Worm (Caenorhabditis elegans) whole organism, mixed stage, embryonic: ENCODE measurements around the gene phf-33.

Experiments used
- M03D4.4 ChIP-seq: sonication (generic microtip); optimal IDR thresholded peaks from 2 replicates; lab custom pipeline; 2017; ENCODE audit warnings: mild to moderate bottlenecking, missing genetic modification characterization, missing compliant biosample characterization
- bed-3 ChIP-seq: fragments of 200-800 bp; sonication (Bioruptor generic); optimal IDR thresholded peaks from 3 replicates; lab custom pipeline; 2018; ENCODE audit warnings: mild to moderate bottlenecking, missing genetic modification characterization, moderate library complexity, missing compliant biosample characterization
- blmp-1 ChIP-seq: fragments of 150-350 bp; optimal IDR thresholded peaks from 2 replicates; lab custom pipeline; 2014; ENCODE audit warnings: missing biosample characterization, missing genetic modification characterization
- ceh-43 ChIP-seq: fragments of 200-800 bp; sonication (Bioruptor generic); optimal IDR thresholded peaks from 2 replicates; lab custom pipeline; 2018; ENCODE audit warnings: mild to moderate bottlenecking, missing genetic modification characterization, moderate library complexity, missing compliant biosample characterization
- ceh-83 ChIP-seq: fragments of 200-800 bp; sonication (Bioruptor generic); optimal IDR thresholded peaks from 2 replicates; lab custom pipeline; 2018; ENCODE audit warnings: mild to moderate bottlenecking, missing genetic modification characterization, missing compliant biosample characterization
- ces-1 ChIP-seq: fragments of 150-350 bp; optimal IDR thresholded peaks from 2 replicates; lab custom pipeline; 2014; ENCODE audit warnings: missing biosample characterization, missing genetic modification reagents, missing genetic modification characterization
- cnd-1 ChIP-seq: fragments of 200-800 bp; sonication (Bioruptor generic); optimal IDR thresholded peaks from 2 replicates; lab custom pipeline; 2018; ENCODE audit warnings: mild to moderate bottlenecking, missing genetic modification characterization, missing compliant biosample characterization
- drap-1 ChIP-seq: fragments of 200-800 bp; sonication (Bioruptor generic); optimal IDR thresholded peaks from 3 replicates; lab custom pipeline; 2018; ENCODE audit warnings: mild to moderate bottlenecking, missing genetic modification characterization, missing compliant biosample characterization
- elt-1 ChIP-seq: sonication (generic microtip); optimal IDR thresholded peaks from 2 replicates; lab custom pipeline; 2017; ENCODE audit warnings: missing genetic modification characterization, mild to moderate bottlenecking, missing compliant biosample characterization, antibody characterized with exemption, moderate library complexity, borderline replicate concordance; ENCODE audit not compliant: insufficient read depth
- elt-3 ChIP-seq: fragments of 150-350 bp; optimal IDR thresholded peaks from 2 replicates; lab custom pipeline; 2014; ENCODE audit warnings: missing biosample characterization, missing genetic modification characterization
- flh-1 ChIP-seq: fragments of 200-800 bp; sonication (Bioruptor generic); optimal IDR thresholded peaks from 2 replicates; lab custom pipeline; 2018; ENCODE audit warnings: mild to moderate bottlenecking, missing genetic modification characterization, moderate library complexity, missing compliant biosample characterization
- ham-2 ChIP-seq: fragments of 200-800 bp; sonication (Bioruptor generic); optimal IDR thresholded peaks from 2 replicates; lab custom pipeline; 2018; ENCODE audit warnings: mild to moderate bottlenecking, missing genetic modification characterization, missing compliant biosample characterization
- hlh-1 ChIP-seq: fragments of 150-350 bp; optimal IDR thresholded peaks from 2 replicates; lab custom pipeline; 2014; ENCODE audit warnings: missing biosample characterization, missing genetic modification reagents, missing genetic modification characterization
- lin-13 ChIP-seq: fragments of 150-350 bp; optimal IDR thresholded peaks from 2 replicates; lab custom pipeline; 2014; ENCODE audit warnings: missing biosample characterization, missing genetic modification characterization
- lin-32 ChIP-seq: fragments of 200-800 bp; sonication (Bioruptor generic); optimal IDR thresholded peaks from 2 replicates; lab custom pipeline; 2018; ENCODE audit warnings: mild to moderate bottlenecking, missing genetic modification characterization, missing compliant biosample characterization
- lsy-2 ChIP-seq: fragments of 150-350 bp; optimal IDR thresholded peaks from 2 replicates; lab custom pipeline; 2014; ENCODE audit warnings: missing biosample characterization, missing genetic modification characterization
- mab-5 ChIP-seq: fragments of 150-350 bp; optimal IDR thresholded peaks from 2 replicates; lab custom pipeline; 2014; ENCODE audit warnings: missing biosample characterization, missing genetic modification characterization
- mep-1 ChIP-seq: fragments of 150-350 bp; optimal IDR thresholded peaks from 2 replicates; lab custom pipeline; 2017; ENCODE audit warnings: missing biosample characterization, missing genetic modification reagents, missing genetic modification characterization, inconsistent platforms
- mls-2 ChIP-seq: sonication (generic microtip); optimal IDR thresholded peaks from 2 replicates; lab custom pipeline; 2016; ENCODE audit warnings: mild to moderate bottlenecking, missing genetic modification characterization, moderate library complexity, missing compliant biosample characterization
- nhr-12 ChIP-seq: fragments of 150-350 bp; optimal IDR thresholded peaks from 2 replicates; lab custom pipeline; 2014; ENCODE audit warnings: missing biosample characterization, missing genetic modification characterization
- nhr-2 ChIP-seq: fragments of 150-350 bp; optimal IDR thresholded peaks from 2 replicates; lab custom pipeline; 2014; ENCODE audit warnings: missing biosample characterization, missing genetic modification characterization
- nhr-237 ChIP-seq: fragments of 150-350 bp; optimal IDR thresholded peaks from 2 replicates; lab custom pipeline; 2014; ENCODE audit warnings: missing biosample characterization, missing genetic modification characterization
- nhr-76 ChIP-seq: sonication (generic microtip); optimal IDR thresholded peaks from 2 replicates; lab custom pipeline; 2017; ENCODE audit warnings: missing biosample characterization, missing genetic modification characterization
- pha-4 ChIP-seq: fragments of 150-350 bp; optimal IDR thresholded peaks from 2 replicates; lab custom pipeline; 2018; ENCODE audit warnings: missing biosample characterization, missing genetic modification reagents, missing genetic modification characterization
- sem-2 ChIP-seq: fragments of 200-800 bp; sonication (Bioruptor generic); optimal IDR thresholded peaks from 2 replicates; lab custom pipeline; 2018; ENCODE audit warnings: mild to moderate bottlenecking, missing genetic modification characterization, missing compliant biosample characterization
- snpc-4 ChIP-seq: fragments of 150-350 bp; optimal IDR thresholded peaks from 2 replicates; lab custom pipeline; 2014; ENCODE audit warnings: missing biosample characterization, missing genetic modification characterization
- sptf-1 ChIP-seq: sonication (generic microtip); optimal IDR thresholded peaks from 2 replicates; lab custom pipeline; 2017; ENCODE audit warnings: mild to moderate bottlenecking, missing genetic modification characterization, moderate library complexity, missing compliant biosample characterization
- tbx-8 ChIP-seq: fragments of 200-800 bp; sonication (Bioruptor generic); optimal IDR thresholded peaks from 2 replicates; lab custom pipeline; 2018; ENCODE audit warnings: mild to moderate bottlenecking, missing genetic modification characterization, moderate library complexity, missing compliant biosample characterization
- unc-39 ChIP-seq: fragments of 150-350 bp; optimal IDR thresholded peaks from 2 replicates; lab custom pipeline; 2014; ENCODE audit warnings: missing biosample characterization, missing genetic modification characterization
- unc-62 ChIP-seq: fragments of 150-350 bp; optimal IDR thresholded peaks from 2 replicates; lab custom pipeline; 2014; ENCODE audit warnings: missing biosample characterization, missing genetic modification reagents, missing genetic modification characterization
- zip-8 ChIP-seq: fragments of 150-350 bp; optimal IDR thresholded peaks from 2 replicates; lab custom pipeline; 2014; ENCODE audit warnings: missing biosample characterization, missing genetic modification characterization
- ztf-11 ChIP-seq: fragments of 150-350 bp; optimal IDR thresholded peaks from 2 replicates; lab custom pipeline; 2014; ENCODE audit warnings: missing biosample characterization, missing genetic modification characterization

Gene phf-33

DNA sequence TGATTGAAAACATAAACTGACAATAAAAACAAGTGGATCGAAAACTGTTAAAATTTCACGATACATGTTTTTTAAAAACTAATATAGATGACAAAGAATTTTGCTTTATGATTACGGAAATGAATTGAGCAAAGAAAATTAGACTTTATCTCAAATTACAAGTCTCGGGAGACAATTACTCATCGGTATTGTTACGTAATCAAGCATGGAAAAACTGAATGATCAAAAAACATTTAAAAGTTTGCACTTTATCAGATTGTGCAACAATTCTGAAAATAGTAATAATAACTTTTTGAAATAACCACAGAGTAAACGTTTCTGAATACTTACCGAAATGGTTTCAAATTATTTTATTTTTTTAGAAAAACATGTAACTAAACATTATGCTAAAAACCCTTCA, 27.0 kb upstream of the phf-33 start, which contains the start of gene srd-43:
srd-43 (minus strand) TSS at position 66 of the 400 bp plus-strand sequence.
- TF ChIP-seq zip-8 (tag; lab: Kevin White, UChicago), result peak; percentile 92
- TF ChIP-seq ceh-83, result no peak
- TF ChIP-seq, all 35 proteins: peak for 1

ce11 chrX:13303357-13303756, 24.6 kb upstream of the phf-33 start, which contains the start of gene srd-42:
Gene srd-42, minus strand, starts transcription at chrX:13303457.
- no peak for TF ChIP-seq nhr-12 (tag; lab: Kevin White, UChicago)
- TF ChIP-seq lsy-2 (tag; lab: Kevin White, UChicago), result no peak
- TF ChIP-seq sptf-1, result no peak
- TF ChIP-seq snpc-4 (tag; lab: Kevin White, UChicago), result no peak
- no peak for TF ChIP-seq ham-2 (GFP tag; lab: Kevin White, UChicago)
- TF ChIP-seq mls-2 (tag; lab: Kevin White, UChicago), result no peak
- TF ChIP-seq mep-1 (tag; lab: Kevin White, UChicago), result no peak
- TF ChIP-seq ztf-11, result no peak
- no peak for TF ChIP-seq ces-1
- no peak for TF ChIP-seq bed-3 (GFP tag; lab: Kevin White, UChicago)

ce11 chrX:13300503-13300902, 21.7 kb upstream of the phf-33 start, which contains the start of gene srd-39:
Gene srd-39, minus strand, starts transcription at chrX:13300603.
- TF ChIP-seq nhr-76 (tag; lab: Kevin White, UChicago) (no peak), blmp-1 (tag; lab: Kevin White, UChicago) (no peak), lsy-2 (tag; lab: Kevin White, UChicago) (no peak), pha-4 (tag; lab: Kevin White, UChicago) (no peak), tbx-8 (GFP tag; lab: Kevin White, UChicago) (no peak), unc-62 (GFP tag; lab: Kevin White, UChicago) (no peak), mep-1 (tag; lab: Kevin White, UChicago) (no peak), snpc-4 (tag; lab: Kevin White, UChicago) (no peak), elt-3 (tag; lab: Kevin White, UChicago) (no peak), unc-39 (tag; lab: Kevin White, UChicago) (no peak), nhr-237 (tag; lab: Kevin White, UChicago) (no peak), sptf-1 (no peak), hlh-1 (tag; lab: Kevin White, UChicago) (no peak), sem-2 (GFP tag; lab: Kevin White, UChicago) (no peak), flh-1 (no peak), lin-32 (GFP tag; lab: Kevin White, UChicago) (no peak), ham-2 (GFP tag; lab: Kevin White, UChicago) (no peak)
- TF ChIP-seq, all 35 proteins: peak for 0

DNA sequence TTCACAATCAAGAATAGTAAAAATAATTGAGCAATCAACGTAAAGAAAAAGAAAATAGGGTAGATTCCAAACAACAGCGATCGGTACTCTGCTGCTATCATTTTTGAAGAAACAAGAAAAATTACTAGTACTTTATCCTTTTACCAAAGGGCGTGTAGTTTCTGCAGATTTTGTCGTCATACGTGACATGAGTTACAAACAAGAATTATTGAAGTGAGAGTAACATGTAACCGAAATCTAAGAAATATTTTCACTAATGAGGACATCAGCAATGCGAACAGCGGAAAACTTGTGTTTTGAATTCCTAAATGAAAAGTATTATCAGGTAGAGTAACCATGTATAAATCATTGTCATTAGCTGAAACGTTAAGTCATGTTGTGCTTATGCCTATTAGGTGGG, 15.9 kb upstream of the phf-33 start, which contains the start of gene srd-36:
srd-36 (minus strand) TSS at position 101 of the 400 bp plus-strand sequence.
- TF ChIP-seq lsy-2 (tag; lab: Kevin White, UChicago) (no peak), hlh-1 (tag; lab: Kevin White, UChicago) (no peak), ztf-11 (no peak), lin-13 (tag; lab: Kevin White, UChicago) (no peak), pha-4 (tag; lab: Kevin White, UChicago) (no peak), cnd-1 (tag; lab: Kevin White, UChicago) (no peak), sem-2 (GFP tag; lab: Kevin White, UChicago) (no peak), mep-1 (tag; lab: Kevin White, UChicago) (no peak), blmp-1 (tag; lab: Kevin White, UChicago) (no peak), zip-8 (tag; lab: Kevin White, UChicago) (no peak), tbx-8 (GFP tag; lab: Kevin White, UChicago) (no peak), ham-2 (GFP tag; lab: Kevin White, UChicago) (no peak), drap-1 (no peak), mab-5 (tag; lab: Kevin White, UChicago) (no peak), nhr-76 (tag; lab: Kevin White, UChicago) (no peak)
- TF ChIP-seq, all 35 proteins: peak for 0

DNA sequence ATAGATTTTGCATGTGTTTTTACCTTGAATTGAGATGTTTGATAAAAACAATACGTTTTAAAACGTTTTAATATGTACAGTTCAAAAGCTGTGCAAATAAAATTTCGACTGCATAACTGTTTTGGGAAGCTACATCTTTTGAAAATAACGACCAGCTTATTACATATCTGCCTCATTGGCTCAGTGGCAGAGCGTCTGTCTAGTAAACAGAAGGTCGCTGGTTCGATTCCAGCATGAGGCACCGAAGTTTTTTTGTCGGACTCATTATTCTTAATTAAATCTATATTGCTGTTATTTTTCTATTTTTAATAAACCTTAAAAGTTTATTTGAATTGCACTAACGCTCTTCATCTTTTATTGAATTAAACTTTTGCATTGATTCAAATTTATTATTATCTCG, 14.2 kb upstream of the phf-33 start:
- no peak for TF ChIP-seq unc-39 (tag; lab: Kevin White, UChicago)
- no peak for TF ChIP-seq blmp-1 (tag; lab: Kevin White, UChicago)
- no peak for TF ChIP-seq nhr-76 (tag; lab: Kevin White, UChicago)
- no peak for TF ChIP-seq ceh-43
- TF ChIP-seq mab-5 (tag; lab: Kevin White, UChicago), result no peak
- TF ChIP-seq nhr-2, result no peak
- TF ChIP-seq elt-1, result no peak
- TF ChIP-seq nhr-12 (tag; lab: Kevin White, UChicago), result no peak
- TF ChIP-seq ztf-11, result no peak
- TF ChIP-seq pha-4 (tag; lab: Kevin White, UChicago), result no peak
- TF ChIP-seq M03D4.4, result no peak
- TF ChIP-seq nhr-237 (tag; lab: Kevin White, UChicago), result no peak
- no peak for TF ChIP-seq mls-2 (tag; lab: Kevin White, UChicago)
- no peak for TF ChIP-seq lin-13 (tag; lab: Kevin White, UChicago)
- TF ChIP-seq unc-62 (GFP tag; lab: Kevin White, UChicago), result no peak
- TF ChIP-seq sptf-1, result no peak
- no peak for TF ChIP-seq ces-1
